Worm (Caenorhabditis elegans) whole organism, young adult: ENCODE measurements around the gene cyp-35A4.

Source experiments
- B0261.1 ChIP-seq: sonication (generic microtip); optimal IDR thresholded peaks from 2 replicates; lab custom pipeline; 2016; ENCODE audit warnings: mild to moderate bottlenecking, missing genetic modification characterization, moderate library complexity, missing compliant biosample characterization
- B0336.3 ChIP-seq: fragments of 200-800 bp; sonication (Bioruptor generic); IDR thresholded peaks from 2 replicates; pipeline ENCODE4 v1.3.6; 2022; ENCODE audit warnings: missing genetic modification characterization, missing compliant biosample characterization
- F37B4.10 ChIP-seq: fragments of 200-800 bp; sonication (Bioruptor generic); IDR thresholded peaks from 2 replicates; pipeline ENCODE4 v1.3.6; 2022; ENCODE audit warnings: missing genetic modification characterization, missing compliant biosample characterization
- K11D2.4 ChIP-seq: fragments of 200-800 bp; sonication (Bioruptor generic); IDR thresholded peaks from 2 replicates; pipeline ENCODE4 v1.3.6; 2022; ENCODE audit warnings: missing genetic modification reagents, missing genetic modification characterization, missing compliant biosample characterization
- K12H6.12 ChIP-seq: fragments of 200-800 bp; sonication (Bioruptor generic); optimal IDR thresholded peaks from 2 replicates; lab custom pipeline; 2018; ENCODE audit warnings: mild to moderate bottlenecking, missing genetic modification characterization, missing compliant biosample characterization
- Y56A3A.18 ChIP-seq: fragments of 200-800 bp; sonication (Bioruptor generic); IDR thresholded peaks from 2 replicates; pipeline ENCODE4 v1.3.6; 2022; ENCODE audit warnings: missing genetic modification reagents, missing genetic modification characterization, missing compliant biosample characterization
- akir-1 ChIP-seq: fragments of 200-800 bp; sonication (Bioruptor generic); optimal IDR thresholded peaks from 2 replicates; lab custom pipeline; 2018; ENCODE audit warnings: mild to moderate bottlenecking, missing genetic modification characterization, moderate library complexity, missing compliant biosample characterization
- ama-1 ChIP-seq, 3 experiments: fragments of 150-350 bp in 1 of 3; sonication (generic microtip) in 2 of 3; optimal IDR thresholded peaks; 2 replicates each; lab custom pipeline; 2014 to 2018; ENCODE audit warnings: missing biosample characterization in 2 of 3, missing genetic modification characterization in 2 of 3, missing genetic modification reagents in 2 of 3
- aptf-2 ChIP-seq: fragments of 200-800 bp; sonication (Bioruptor generic); conservative IDR thresholded peaks from 2 replicates; pipeline ENCODE4 v1.3.6; 2022; ENCODE audit warnings: missing genetic modification reagents, missing genetic modification characterization, missing compliant biosample characterization
- aptf-3 ChIP-seq: fragments of 200-800 bp; sonication (Bioruptor generic); IDR thresholded peaks from 2 replicates; pipeline ENCODE4 v1.3.6; 2022; ENCODE audit warnings: missing genetic modification characterization, missing compliant biosample characterization
- ccch-3 ChIP-seq: fragments of 200-800 bp; sonication (Bioruptor generic); optimal IDR thresholded peaks from 2 replicates; lab custom pipeline; 2018; ENCODE audit warnings: mild to moderate bottlenecking, missing genetic modification characterization, missing compliant biosample characterization
- cebp-1 ChIP-seq, 2 experiments: fragments of 200-800 bp in 1 of 2; sonication (Bioruptor generic) in 1 of 2; sonication (generic microtip) in 1 of 2; IDR thresholded peaks in 1 of 2; optimal IDR thresholded peaks in 1 of 2; 2 replicates each; pipeline versions ENCODE4 v1.3.6 to Lab custom; 2017 to 2022; ENCODE audit warnings: missing compliant biosample characterization in 2 of 2, missing genetic modification characterization in 2 of 2, mild to moderate bottlenecking in 1 of 2, missing genetic modification reagents in 1 of 2, moderate library complexity in 1 of 2
- dox-1 ChIP-seq: fragments of 200-800 bp; sonication (Bioruptor generic); IDR thresholded peaks from 2 replicates; pipeline ENCODE4 v1.3.6; 2022; ENCODE audit warnings: missing genetic modification reagents, missing genetic modification characterization, missing compliant biosample characterization
- egl-44 ChIP-seq: fragments of 200-800 bp; sonication (Bioruptor generic); IDR thresholded peaks from 2 replicates; pipeline ENCODE4 v1.3.6; 2022; ENCODE audit warnings: missing genetic modification reagents, missing genetic modification characterization, missing compliant biosample characterization
- egrh-3 ChIP-seq: fragments of 200-800 bp; sonication (Bioruptor generic); IDR thresholded peaks from 2 replicates; pipeline ENCODE4 v1.3.6; 2022; ENCODE audit warnings: missing genetic modification reagents, missing genetic modification characterization, missing compliant biosample characterization
- ets-4 ChIP-seq: fragments of 200-800 bp; sonication (Bioruptor generic); optimal IDR thresholded peaks from 2 replicates; lab custom pipeline; 2018; ENCODE audit warnings: mild to moderate bottlenecking, missing genetic modification characterization, missing compliant biosample characterization
- fkh-3 ChIP-seq: sonication (generic microtip); optimal IDR thresholded peaks from 2 replicates; lab custom pipeline; 2016; ENCODE audit warnings: mild to moderate bottlenecking, missing genetic modification characterization, missing compliant biosample characterization
- gei-17 ChIP-seq: fragments of 200-800 bp; sonication (Bioruptor generic); optimal IDR thresholded peaks from 2 replicates; lab custom pipeline; 2018; ENCODE audit warnings: mild to moderate bottlenecking, missing genetic modification characterization, missing compliant biosample characterization
- hlh-12 ChIP-seq: sonication (generic microtip); optimal IDR thresholded peaks from 2 replicates; lab custom pipeline; 2016; ENCODE audit warnings: missing genetic modification characterization, missing compliant biosample characterization
- hmg-1.2 ChIP-seq: fragments of 200-800 bp; sonication (Bioruptor generic); IDR thresholded peaks from 2 replicates; pipeline ENCODE4 v1.3.6; 2022; ENCODE audit warnings: missing genetic modification reagents, missing genetic modification characterization, missing compliant biosample characterization
- hrde-1 ChIP-seq: sonication (generic microtip); optimal IDR thresholded peaks from 2 replicates; lab custom pipeline; 2016; ENCODE audit warnings: missing genetic modification characterization, mild to moderate bottlenecking, missing compliant biosample characterization, moderate library complexity, missing genotype, missing genetic modification reagents, borderline replicate concordance
- let-526 ChIP-seq: fragments of 200-800 bp; sonication (Bioruptor generic); IDR thresholded peaks from 2 replicates; pipeline ENCODE4 v1.3.6; 2022; ENCODE audit warnings: missing genetic modification reagents, missing genetic modification characterization, missing compliant biosample characterization
- madf-6 ChIP-seq: fragments of 200-800 bp; sonication (Bioruptor generic); IDR thresholded peaks from 2 replicates; pipeline ENCODE4 v1.3.6; 2022; ENCODE audit warnings: missing genetic modification reagents, missing genetic modification characterization, missing compliant biosample characterization
- mcd-1 ChIP-seq: fragments of 200-800 bp; sonication (Bioruptor generic); IDR thresholded peaks from 2 replicates; pipeline ENCODE4 v1.3.6; 2022; ENCODE audit warnings: missing genetic modification reagents, missing genetic modification characterization, missing compliant biosample characterization
- nhr-27 ChIP-seq: fragments of 200-800 bp; sonication (Bioruptor generic); optimal IDR thresholded peaks from 2 replicates; lab custom pipeline; 2018; ENCODE audit warnings: mild to moderate bottlenecking, missing genetic modification characterization, moderate library complexity, missing compliant biosample characterization
- nhr-80 ChIP-seq: sonication (generic microtip); optimal IDR thresholded peaks from 2 replicates; lab custom pipeline; 2016; ENCODE audit warnings: missing genetic modification characterization, missing compliant biosample characterization
- rec-8 ChIP-seq, 2 experiments: sonication (generic microtip); optimal IDR thresholded peaks; 2 replicates each; lab custom pipeline; 2016; ENCODE audit warnings: mild to moderate bottlenecking in 2 of 2, missing genetic modification characterization in 2 of 2, missing genetic modification reagents in 2 of 2, missing genotype in 2 of 2, missing biosample characterization in 1 of 2, missing compliant biosample characterization in 1 of 2, moderate library complexity in 1 of 2
- rpc-1 ChIP-seq, 2 experiments: fragments of 150-350 bp in 1 of 2; sonication (generic microtip) in 1 of 2; optimal IDR thresholded peaks; 2 replicates each; lab custom pipeline; 2014 to 2018; ENCODE audit warnings: missing biosample characterization in 1 of 2, missing genetic modification characterization in 1 of 2, missing genetic modification reagents in 1 of 2, missing genotype in 1 of 2
- snpc-4 ChIP-seq, 5 experiments: fragments of 150-350 bp in 1 of 5; sonication (generic microtip) in 4 of 5; optimal IDR thresholded peaks; 2 replicates each; lab custom pipeline; 2014 to 2018; ENCODE audit warnings: missing genetic modification characterization in 5 of 5, missing biosample characterization in 3 of 5, antibody characterized with exemption in 2 of 5, mild to moderate bottlenecking in 2 of 5, missing compliant biosample characterization in 2 of 5, missing genotype in 2 of 5, moderate library complexity in 2 of 5, missing genetic modification reagents in 1 of 5
- somi-1 ChIP-seq: fragments of 200-800 bp; sonication (Bioruptor generic); optimal IDR thresholded peaks from 2 replicates; lab custom pipeline; 2018; ENCODE audit warnings: mild to moderate bottlenecking, missing genetic modification characterization, missing compliant biosample characterization
- unc-62 ChIP-seq: fragments of 150-350 bp; optimal IDR thresholded peaks from 2 replicates; lab custom pipeline; 2014; ENCODE audit warnings: missing biosample characterization, missing genetic modification reagents, missing genetic modification characterization
- zfh-2 ChIP-seq: fragments of 200-800 bp; sonication (Bioruptor generic); conservative IDR thresholded peaks from 2 replicates; pipeline ENCODE4 v1.3.6; 2022; ENCODE audit warnings: missing genetic modification reagents, missing genetic modification characterization, missing compliant biosample characterization

cyp-35A4 gene

ce11 chrV:4024777-4025176, 6.6 kb upstream of the cyp-35A4 start, which contains the start of gene K09D9.1 (continued):
- TF ChIP-seq rpc-1 (optimal IDR thresholded peaks at IDR 0.05; lab: Kevin White, UChicago) (no peak), rpc-1 (tag; optimal IDR thresholded peaks at IDR 0.05; lab: Kevin White, UChicago) (no peak), K11D2.4 (GFP tag; lab: Robert Waterston, UW) (no peak), fkh-3 (tag; lab: Kevin White, UChicago) (no peak), akir-1 (GFP tag; lab: Kevin White, UChicago) (no peak), nhr-27 (no peak), nhr-80 (peak; percentile 93), rec-8 (tag; optimal IDR thresholded peaks at IDR 0.05; lab: Kevin White, UChicago) (no peak), Y56A3A.18 (GFP tag; lab: Robert Waterston, UW) (no peak), K12H6.12 (tag; lab: Kevin White, UChicago) (no peak), aptf-2 (GFP tag; lab: Robert Waterston, UW) (no peak), B0336.3 (GFP tag; lab: Robert Waterston, UW) (no peak), hrde-1 (tag; lab: Kevin White, UChicago) (no peak), hlh-12 (no peak), dox-1 (GFP tag; lab: Robert Waterston, UW) (peak; percentile 53; the same call in 1 of the 2 replicates), B0261.1 (tag; lab: Kevin White, UChicago) (no peak), mcd-1 (GFP tag; lab: Robert Waterston, UW) (no peak), cebp-1 (GFP tag; IDR thresholded peaks at IDR 0.05; lab: Robert Waterston, UW) (peak; percentile 93), cebp-1 (tag; optimal IDR thresholded peaks at IDR 0.05; lab: Kevin White, UChicago) (peak; percentile 95), unc-62 (GFP tag; lab: Kevin White, UChicago) (peak; percentile 97), F37B4.10 (no peak), egl-44 (GFP tag; lab: Robert Waterston, UW) (no peak), gei-17 (no peak), madf-6 (GFP tag; lab: Robert Waterston, UW) (no peak), aptf-3 (GFP tag; lab: Robert Waterston, UW) (no peak), ccch-3 (GFP tag; lab: Kevin White, UChicago) (no peak)

ce11 chrV:4029627-4030026, 1.8 kb upstream of the cyp-35A4 start:
- TF ChIP-seq ets-4 (GFP tag; lab: Kevin White, UChicago) (no peak), B0336.3 (GFP tag; lab: Robert Waterston, UW) (0 out of 2 replicates have a peak, but pooled peaks have one; percentile 16), hmg-1.2 (GFP tag; lab: Robert Waterston, UW) (peak; percentile 74; the same call in 1 of the 2 replicates), Y56A3A.18 (GFP tag; lab: Robert Waterston, UW) (0 out of 2 replicates have a peak, but pooled peaks have one; percentile 11), unc-62 (GFP tag; lab: Kevin White, UChicago) (no peak), nhr-80 (peak; percentile 20), cebp-1 (GFP tag; IDR thresholded peaks at IDR 0.05; lab: Robert Waterston, UW) (no peak), cebp-1 (tag; optimal IDR thresholded peaks at IDR 0.05; lab: Kevin White, UChicago) (peak; percentile 16), madf-6 (GFP tag; lab: Robert Waterston, UW) (0 out of 2 replicates have a peak, but pooled peaks have one; percentile 14), aptf-2 (GFP tag; lab: Robert Waterston, UW) (peak; percentile 95), egrh-3 (0 out of 2 replicates have a peak, but pooled peaks have one; percentile 18), aptf-3 (GFP tag; lab: Robert Waterston, UW) (peak; percentile 50; the same call in 1 of the 2 replicates), ama-1 (optimal IDR thresholded peaks at IDR 0.05; lab: Kevin White, UChicago) (no peak), ama-1 (GFP tag; optimal IDR thresholded peaks at IDR 0.05; lab: Kevin White, UChicago) (no peak)

ce11 chrV:4034303-4034702, 2.9 kb downstream of the cyp-35A4 start, which contains the start of gene C49G7.7:
TSS of gene C49G7.7 (plus strand) at chrV:4034476.
- no peak for TF ChIP-seq somi-1 (GFP tag; lab: Kevin White, UChicago)
- TF ChIP-seq cebp-1 (GFP tag; IDR thresholded peaks at IDR 0.05; lab: Robert Waterston, UW): peak; percentile 19; the same call in 1 of the 2 replicates
- peak; percentile 87 for TF ChIP-seq cebp-1 (tag; optimal IDR thresholded peaks at IDR 0.05; lab: Kevin White, UChicago)

- TF ChIP-seq zfh-2 (GFP tag; lab: Robert Waterston, UW) (no peak), somi-1 (GFP tag; lab: Kevin White, UChicago) (no peak), nhr-27 (no peak), madf-6 (GFP tag; lab: Robert Waterston, UW) (no peak), let-526 (GFP tag; lab: Robert Waterston, UW) (no peak), snpc-4 (GFP tag; optimal IDR thresholded peaks at IDR 0.05; lab: Kevin White, UChicago) (no peak), snpc-4 (tag; optimal IDR thresholded peaks at IDR 0.05; lab: Kevin White, UChicago) (no peak)
Observed at ce11 chrV:4035811-4036210, 4.4 kb downstream of the cyp-35A4 start, which contains the start of gene C49G7.13. TSS of gene C49G7.13 (plus strand) at chrV:4036111.
